Fruit fly (Drosophila melanogaster) whole organism, embryonic: ENCODE measurements around the gene ATPsyngamma.

Source experiments
- BEAF-32 ChIP-seq: fragments of 200-800 bp; sonication (Bioruptor generic); optimal IDR thresholded peaks from 3 replicates; lab custom pipeline; 2017; ENCODE audit warnings: missing biosample characterization, missing genetic modification characterization, mild to moderate bottlenecking, moderate library complexity, missing genetic modification reagents
- CG11398 ChIP-seq: fragments of 200-800 bp; sonication (Bioruptor generic); optimal IDR thresholded peaks from 2 replicates; lab custom pipeline; 2016; ENCODE audit warnings: missing biosample characterization, missing genetic modification characterization
- CG12155 ChIP-seq: fragments of 200-800 bp; sonication (Bioruptor generic); optimal IDR thresholded peaks from 3 replicates; lab custom pipeline; 2016; ENCODE audit warnings: missing biosample characterization, missing genetic modification characterization
- CG1233 ChIP-seq: fragments of 200-800 bp; sonication (Bioruptor generic); optimal IDR thresholded peaks from 4 replicates; lab custom pipeline; 2018; ENCODE audit warnings: missing biosample characterization, mild to moderate bottlenecking, missing genetic modification characterization
- CG14710 ChIP-seq: fragments of 200-800 bp; sonication (Bioruptor generic); optimal IDR thresholded peaks from 3 replicates; lab custom pipeline; 2019; ENCODE audit warnings: missing biosample characterization, mild to moderate bottlenecking, missing genetic modification characterization, moderate library complexity
- CG14965 ChIP-seq: fragments of 200-800 bp; sonication (Bioruptor generic); optimal IDR thresholded peaks from 2 replicates; lab custom pipeline; 2016; ENCODE audit warnings: missing biosample characterization, missing genetic modification characterization, borderline replicate concordance
- CG15514 ChIP-seq: fragments of 200-800 bp; sonication (Bioruptor generic); optimal IDR thresholded peaks from 3 replicates; lab custom pipeline; 2017; ENCODE audit warnings: missing biosample characterization, missing genetic modification characterization, mild to moderate bottlenecking, moderate library complexity, missing genetic modification reagents
- CG15696 ChIP-seq: fragments of 200-800 bp; sonication (Bioruptor generic); optimal IDR thresholded peaks from 2 replicates; lab custom pipeline; 2019; ENCODE audit warnings: missing biosample characterization, mild to moderate bottlenecking, missing genetic modification characterization, moderate library complexity
- CG17361 ChIP-seq: fragments of 200-800 bp; sonication (Bioruptor generic); IDR thresholded peaks from 3 replicates; pipeline ENCODE4 v1.3.6; 2022; ENCODE audit warnings: missing biosample characterization, missing genetic modification characterization
- CG17612 ChIP-seq: fragments of 200-800 bp; sonication (Bioruptor generic); IDR thresholded peaks from 2 replicates; pipeline ENCODE4 v1.3.6; 2022; ENCODE audit warnings: missing biosample characterization, missing genetic modification characterization
- CG17912 ChIP-seq: fragments of 200-800 bp; sonication (Bioruptor generic); optimal IDR thresholded peaks from 2 replicates; lab custom pipeline; 2018; ENCODE audit warnings: missing biosample characterization, mild to moderate bottlenecking, missing genetic modification characterization
- CG2116 ChIP-seq: fragments of 200-800 bp; sonication (Bioruptor generic); optimal IDR thresholded peaks from 3 replicates; lab custom pipeline; 2018; ENCODE audit warnings: missing biosample characterization, mild to moderate bottlenecking, missing genetic modification characterization
- CG2120 ChIP-seq: fragments of 200-800 bp; sonication (Bioruptor generic); optimal IDR thresholded peaks from 3 replicates; lab custom pipeline; 2016; ENCODE audit warnings: missing biosample characterization, missing genetic modification characterization
- CG30403 ChIP-seq: fragments of 200-800 bp; sonication (Bioruptor generic); optimal IDR thresholded peaks from 3 replicates; lab custom pipeline; 2016; ENCODE audit warnings: missing biosample characterization, missing genetic modification characterization
- CG33213 ChIP-seq: fragments of 200-800 bp; sonication (Bioruptor generic); optimal IDR thresholded peaks from 3 replicates; lab custom pipeline; 2016; ENCODE audit warnings: missing biosample characterization, missing genetic modification characterization
- CG3838 ChIP-seq: fragments of 200-800 bp; sonication (Bioruptor generic); optimal IDR thresholded peaks from 3 replicates; lab custom pipeline; 2016; ENCODE audit warnings: missing biosample characterization, missing genetic modification characterization
- CG3995 ChIP-seq: fragments of 200-800 bp; sonication (Bioruptor generic); optimal IDR thresholded peaks from 3 replicates; lab custom pipeline; 2016; ENCODE audit warnings: missing biosample characterization, missing genetic modification characterization
- CG6791 ChIP-seq: fragments of 200-800 bp; sonication (Bioruptor generic); IDR thresholded peaks from 3 replicates; pipeline ENCODE4 v1.3.6; 2022; ENCODE audit warnings: missing biosample characterization, missing genetic modification characterization; ENCODE audit not compliant: partially characterized antibody
- CG9215 ChIP-seq: fragments of 200-800 bp; sonication (Bioruptor generic); IDR thresholded peaks from 2 replicates; pipeline ENCODE4 v1.3.6; 2022; ENCODE audit warnings: missing biosample characterization, missing genetic modification characterization
- CG9932 ChIP-seq: fragments of 200-800 bp; sonication (Bioruptor generic); IDR thresholded peaks from 2 replicates; pipeline ENCODE4 v1.3.6; 2022; ENCODE audit warnings: missing biosample characterization, missing genetic modification characterization
- CHES-1-like ChIP-seq: fragments of 200-800 bp; sonication (Bioruptor generic); optimal IDR thresholded peaks from 2 replicates; lab custom pipeline; 2016; ENCODE audit warnings: missing biosample characterization, missing genetic modification characterization
- CTCF ChIP-seq: fragments of 200-800 bp; sonication (Bioruptor generic); optimal IDR thresholded peaks from 2 replicates; lab custom pipeline; 2017; ENCODE audit warnings: missing biosample characterization, mild to moderate bottlenecking, missing genetic modification characterization, moderate library complexity
- Dref ChIP-seq: fragments of 200-800 bp; sonication (Bioruptor generic); IDR thresholded peaks from 2 replicates; pipeline ENCODE4 v1.3.6; 2022; ENCODE audit warnings: missing biosample characterization, missing genetic modification characterization
- Ets97D ChIP-seq: fragments of 200-800 bp; sonication (Bioruptor generic); optimal IDR thresholded peaks from 3 replicates; lab custom pipeline; 2016; ENCODE audit warnings: missing biosample characterization, missing genetic modification characterization
- HLH3B ChIP-seq: fragments of 200-800 bp; sonication (Bioruptor generic); IDR thresholded peaks from 2 replicates; pipeline ENCODE4 v1.3.6; 2022; ENCODE audit warnings: missing biosample characterization, missing genetic modification characterization
- HmgZ ChIP-seq: fragments of 200-800 bp; sonication (Bioruptor generic); optimal IDR thresholded peaks from 2 replicates; lab custom pipeline; 2018; ENCODE audit warnings: missing biosample characterization, mild to moderate bottlenecking, missing genetic modification characterization
- NfI ChIP-seq: fragments of 200-800 bp; sonication (Bioruptor generic); optimal IDR thresholded peaks from 3 replicates; lab custom pipeline; 2018; ENCODE audit warnings: missing biosample characterization, mild to moderate bottlenecking, missing genetic modification characterization, moderate library complexity
- Opbp ChIP-seq: fragments of 200-800 bp; sonication (Bioruptor generic); IDR thresholded peaks from 3 replicates; pipeline ENCODE4 v1.3.6; 2022; ENCODE audit warnings: missing biosample characterization, missing genetic modification characterization; ENCODE audit not compliant: partially characterized antibody
- Ptx1 ChIP-seq: fragments of 200-800 bp; sonication (Bioruptor generic); IDR thresholded peaks from 2 replicates; pipeline ENCODE4 v1.3.6; 2022; ENCODE audit warnings: missing biosample characterization, missing genetic modification characterization
- amos ChIP-seq: fragments of 200-800 bp; sonication (Bioruptor generic); IDR thresholded peaks from 2 replicates; pipeline ENCODE4 v1.3.6; 2022; ENCODE audit warnings: missing biosample characterization, missing genetic modification characterization; ENCODE audit not compliant: partially characterized antibody
- ato ChIP-seq: fragments of 200-800 bp; sonication (Bioruptor generic); IDR thresholded peaks from 2 replicates; pipeline ENCODE4 v1.3.6; 2022; ENCODE audit warnings: missing biosample characterization, missing genetic modification characterization; ENCODE audit not compliant: partially characterized antibody
- bbx ChIP-seq: fragments of 200-800 bp; sonication (Bioruptor generic); IDR thresholded peaks from 2 replicates; pipeline ENCODE4 v1.3.6; 2022; ENCODE audit warnings: missing biosample characterization, missing genetic modification characterization; ENCODE audit not compliant: partially characterized antibody
- chinmo ChIP-seq: fragments of 200-800 bp; sonication (Bioruptor generic); IDR thresholded peaks from 4 replicates; pipeline ENCODE4 v1.3.6; 2022; ENCODE audit warnings: missing biosample characterization, missing genetic modification characterization; ENCODE audit not compliant: partially characterized antibody
- dati ChIP-seq: fragments of 200-800 bp; sonication (Bioruptor generic); IDR thresholded peaks from 2 replicates; pipeline ENCODE4 v1.3.6; 2022; ENCODE audit warnings: missing biosample characterization, missing genetic modification characterization
- dpn ChIP-seq, 2 experiments: fragments of 200-800 bp; sonication (Bioruptor generic); optimal IDR thresholded peaks; 3 replicates each; lab custom pipeline; 2016; ENCODE audit warnings: missing biosample characterization in 2 of 2, missing genetic modification characterization in 2 of 2
- grau ChIP-seq: fragments of 200-800 bp; optimal IDR thresholded peaks from 3 replicates; lab custom pipeline; 2019; ENCODE audit warnings: missing biosample characterization, mild to moderate bottlenecking, missing genetic modification characterization, moderate library complexity
- hkb ChIP-seq, 2 experiments: fragments of 200-800 bp in 1 of 2; fragments of >200 bp in 1 of 2; sonication (Bioruptor generic) in 1 of 2; IDR thresholded peaks in 1 of 2; optimal IDR thresholded peaks in 1 of 2; 2 replicates each; pipeline versions ENCODE4 v1.3.6 to Lab custom; 2017 to 2022; ENCODE audit warnings: missing biosample characterization in 1 of 2, missing genetic modification characterization in 1 of 2
- jumu ChIP-seq: fragments of 200-800 bp; sonication (Bioruptor generic); optimal IDR thresholded peaks from 3 replicates; lab custom pipeline; 2016; ENCODE audit warnings: missing biosample characterization, missing genetic modification characterization
- knrl ChIP-seq: fragments of 200-800 bp; sonication (Bioruptor generic); IDR thresholded peaks from 3 replicates; pipeline ENCODE4 v1.3.6; 2022; ENCODE audit warnings: missing biosample characterization, missing genetic modification characterization; ENCODE audit not compliant: partially characterized antibody
- lov ChIP-seq, 2 experiments: fragments of 200-800 bp in 1 of 2; fragments of >200 bp in 1 of 2; sonication (Bioruptor generic) in 1 of 2; IDR thresholded peaks in 1 of 2; optimal IDR thresholded peaks in 1 of 2; 2 replicates in 1 of 2; 3 replicates in 1 of 2; pipeline versions ENCODE4 v1.3.6 to Lab custom; 2017 to 2022; ENCODE audit warnings: missing biosample characterization in 1 of 2, missing genetic modification characterization in 1 of 2
- nom ChIP-seq: fragments of 200-800 bp; sonication (Bioruptor generic); optimal IDR thresholded peaks from 2 replicates; lab custom pipeline; 2017; ENCODE audit warnings: missing biosample characterization, missing genetic modification characterization, mild to moderate bottlenecking, moderate library complexity, missing genetic modification reagents
- pb ChIP-seq: fragments of 200-800 bp; sonication (Bioruptor generic); optimal IDR thresholded peaks from 3 replicates; lab custom pipeline; 2016; ENCODE audit warnings: missing biosample characterization, missing genetic modification characterization
- row ChIP-seq: fragments of 200-800 bp; sonication (Bioruptor generic); IDR thresholded peaks from 3 replicates; pipeline ENCODE4 v1.3.6; 2022; ENCODE audit warnings: missing biosample characterization, missing genetic modification characterization
- slbo ChIP-seq: fragments of 200-800 bp; sonication (Bioruptor generic); IDR thresholded peaks from 2 replicates; pipeline ENCODE4 v1.3.6; 2022; ENCODE audit warnings: missing biosample characterization, missing genetic modification characterization
- sob ChIP-seq: fragments of 200-800 bp; sonication (Bioruptor generic); IDR thresholded peaks from 2 replicates; pipeline ENCODE4 v1.3.6; 2022; ENCODE audit warnings: missing biosample characterization, missing genetic modification characterization
- stwl ChIP-seq: fragments of 200-800 bp; sonication (Bioruptor generic); optimal IDR thresholded peaks from 3 replicates; lab custom pipeline; 2018; ENCODE audit warnings: missing biosample characterization, mild to moderate bottlenecking, missing genetic modification characterization, moderate library complexity
- trem ChIP-seq: fragments of 200-800 bp; optimal IDR thresholded peaks from 3 replicates; lab custom pipeline; 2019; ENCODE audit warnings: missing biosample characterization, mild to moderate bottlenecking, missing genetic modification characterization, moderate library complexity

ATPsyngamma gene

DNA sequence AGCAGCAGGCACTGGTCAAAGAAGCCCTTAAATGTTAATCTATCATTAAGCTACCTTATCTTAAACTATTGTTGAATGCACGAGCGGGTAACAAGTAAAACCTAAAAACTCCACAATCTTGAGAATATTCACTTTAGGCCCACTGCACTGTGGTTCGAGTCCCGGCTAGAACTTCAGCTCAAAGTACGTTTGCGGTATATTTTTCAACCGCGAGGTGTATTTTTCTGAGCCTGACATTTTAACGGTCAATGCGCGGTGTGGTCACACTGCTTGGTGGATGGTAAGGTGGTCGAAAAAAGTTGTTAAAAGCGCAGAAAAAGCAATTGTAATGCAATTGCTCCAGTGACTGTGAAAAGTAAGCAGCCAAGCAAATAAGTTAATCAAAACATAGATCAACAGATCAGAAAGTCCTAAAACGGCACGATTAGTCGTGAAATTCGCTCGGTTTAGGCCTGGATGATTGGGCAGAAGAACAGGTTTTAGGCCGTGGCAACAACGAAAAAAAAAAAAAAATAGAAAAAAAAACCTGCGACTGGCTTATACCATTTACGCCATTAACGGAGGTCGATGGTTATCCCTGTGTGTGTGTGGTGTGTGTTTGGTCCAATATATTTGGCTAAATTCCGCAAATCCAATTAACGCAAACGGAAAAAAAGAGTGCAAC, 23.3 kb downstream of the ATPsyngamma start, which contains the start of gene Kul (continued):
- TF ChIP-seq CG1233 (GFP tag; lab: Kevin White, UChicago) (peak; percentile 11), slbo (GFP tag; lab: Robert Waterston, UW) (peak; percentile 46; the same call in 1 of the 2 replicates), CG9932 (peak; percentile 29; the same call in 1 of the 2 replicates), Dref (peak; percentile 45), CG15696 (tag; lab: Kevin White, UChicago) (peak; percentile 2), ato (GFP tag; lab: Robert Waterston, UW) (peak; percentile 49; the same call in 1 of the 2 replicates), CG11398 (GFP tag; lab: Kevin White, UChicago) (peak; percentile 12), chinmo (GFP tag; lab: Robert Waterston, UW) (no peak), CG33213 (GFP tag; lab: Kevin White, UChicago) (peak; percentile 39), trem (tag; lab: Kevin White, UChicago) (peak; percentile 27), NfI (GFP tag; lab: Kevin White, UChicago) (peak; percentile 29), CG17612 (GFP tag; lab: Robert Waterston, UW) (no peak), CG14965 (GFP tag; lab: Kevin White, UChicago) (no peak), sob (GFP tag; lab: Robert Waterston, UW) (peak; percentile 44), hkb (optimal IDR thresholded peaks at IDR 0.05; lab: Kevin White, UChicago) (no peak), hkb (GFP tag; IDR thresholded peaks at IDR 0.05; lab: Robert Waterston, UW) (0 out of 2 replicates have a peak, but pooled peaks have one; percentile 20), CG17361 (GFP tag; lab: Robert Waterston, UW) (no peak), HLH3B (GFP tag; lab: Robert Waterston, UW) (peak; percentile 32; the same call in 1 of the 2 replicates), bbx (GFP tag; lab: Robert Waterston, UW) (no peak), dati (GFP tag; lab: Robert Waterston, UW) (no peak), CG12155 (peak; percentile 12), grau (peak; percentile 48), Ets97D (GFP tag; lab: Kevin White, UChicago) (peak; percentile 54), Opbp (GFP tag; lab: Robert Waterston, UW) (peak; percentile 63; the same call in 2 of the 3 replicates), Ptx1 (peak; percentile 28; the same call in 1 of the 2 replicates), CTCF (GFP tag; lab: Kevin White, UChicago) (peak; percentile 27), CG2120 (GFP tag; lab: Kevin White, UChicago) (peak; percentile 23), jumu (GFP tag; lab: Kevin White, UChicago) (peak; percentile 56), BEAF-32 (GFP tag; lab: Kevin White, UChicago) (peak; percentile 30), CHES-1-like (GFP tag; lab: Kevin White, UChicago) (peak; percentile 54), CG9215 (GFP tag; lab: Robert Waterston, UW) (no peak; the same call in 1 of the 2 replicates), nom (GFP tag; lab: Kevin White, UChicago) (peak; percentile 91), CG15514 (GFP tag; lab: Kevin White, UChicago) (peak; percentile 45), lov (optimal IDR thresholded peaks at IDR 0.05; lab: Kevin White, UChicago) (no peak), lov (GFP tag; IDR thresholded peaks at IDR 0.05; lab: Robert Waterston, UW) (no peak), dpn (GFP tag; optimal IDR thresholded peaks at IDR 0.05; lab: Kevin White, UChicago) (peak; percentile 5 to 41), CG14710 (tag; lab: Kevin White, UChicago) (peak; percentile 99), row (GFP tag; lab: Robert Waterston, UW) (peak; percentile 56; the same call in 2 of the 3 replicates), CG3838 (GFP tag; lab: Kevin White, UChicago) (no peak), CG30403 (GFP tag; lab: Kevin White, UChicago) (peak; percentile 36), HmgZ (peak; percentile 48), knrl (GFP tag; lab: Robert Waterston, UW) (peak; percentile 28; the same call in 1 of the 3 replicates), CG17912 (peak; percentile 1), CG6791 (GFP tag; lab: Robert Waterston, UW) (peak; percentile 61; the same call in 1 of the 3 replicates), pb (GFP tag; lab: Kevin White, UChicago) (peak; percentile 47), amos (0 out of 2 replicates have a peak, but pooled peaks have one; percentile 36), stwl (peak; percentile 90), CG3995 (GFP tag; lab: Kevin White, UChicago) (peak; percentile 9), CG2116 (GFP tag; lab: Kevin White, UChicago) (peak; percentile 49)
